Fruit fly (Drosophila melanogaster) whole organism, prepupa: ENCODE data around the gene Cp36.

Experiments used
- Blimp-1 ChIP-seq: fragments of 200-800 bp; sonication (Bioruptor generic); optimal IDR thresholded peaks from 3 replicates; lab custom pipeline; 2017; ENCODE audit warnings: missing biosample characterization, missing genetic modification characterization, mild to moderate bottlenecking, moderate library complexity, missing genetic modification reagents
- CG10631 ChIP-seq: fragments of 200-800 bp; sonication (Bioruptor generic); optimal IDR thresholded peaks from 2 replicates; lab custom pipeline; 2016; ENCODE audit warnings: missing biosample characterization, missing genetic modification characterization
- CG10669 ChIP-seq: fragments of 200-800 bp; sonication (Bioruptor generic); optimal IDR thresholded peaks from 3 replicates; lab custom pipeline; 2018; ENCODE audit warnings: missing biosample characterization, mild to moderate bottlenecking, missing genetic modification characterization, moderate library complexity
- CG11294 ChIP-seq: fragments of 200-800 bp; sonication (Bioruptor generic); IDR thresholded peaks from 2 replicates; pipeline ENCODE4 v1.3.6; 2022; ENCODE audit warnings: missing biosample characterization, missing genetic modification characterization
- CG11762 ChIP-seq: fragments of 200-800 bp; sonication (Bioruptor generic); optimal IDR thresholded peaks from 3 replicates; lab custom pipeline; 2016; ENCODE audit warnings: missing biosample characterization, missing genetic modification characterization; ENCODE audit not compliant: insufficient read depth
- CG11902 ChIP-seq: fragments of 200-800 bp; sonication (Bioruptor generic); optimal IDR thresholded peaks from 3 replicates; lab custom pipeline; 2016; ENCODE audit warnings: missing biosample characterization, missing genetic modification characterization
- CG15336 ChIP-seq: fragments of 200-800 bp; sonication (Bioruptor generic); IDR thresholded peaks from 2 replicates; pipeline ENCODE4 v1.3.6; 2022; ENCODE audit warnings: missing biosample characterization, missing genetic modification characterization
- CG1621 ChIP-seq: fragments of 200-800 bp; sonication (Bioruptor generic); optimal IDR thresholded peaks from 3 replicates; lab custom pipeline; 2018; ENCODE audit warnings: missing biosample characterization, mild to moderate bottlenecking, missing genetic modification characterization
- CG3032 ChIP-seq: fragments of 200-800 bp; optimal IDR thresholded peaks from 2 replicates; lab custom pipeline; 2019; ENCODE audit warnings: missing biosample characterization, mild to moderate bottlenecking, missing genetic modification characterization, moderate library complexity
- CG31627 ChIP-seq: fragments of 200-800 bp; sonication (Bioruptor generic); optimal IDR thresholded peaks from 3 replicates; lab custom pipeline; 2016; ENCODE audit warnings: missing biosample characterization, missing genetic modification characterization
- CG32006 ChIP-seq: fragments of 200-800 bp; sonication (Bioruptor generic); optimal IDR thresholded peaks from 3 replicates; lab custom pipeline; 2017; ENCODE audit warnings: missing biosample characterization, mild to moderate bottlenecking, missing genetic modification characterization
- CG34406 ChIP-seq: fragments of 200-800 bp; sonication (Bioruptor generic); optimal IDR thresholded peaks from 3 replicates; lab custom pipeline; 2016; ENCODE audit warnings: missing biosample characterization, missing genetic modification characterization
- CG3919 ChIP-seq: fragments of 200-800 bp; sonication (Bioruptor generic); optimal IDR thresholded peaks from 3 replicates; lab custom pipeline; 2016; ENCODE audit warnings: missing biosample characterization, missing genetic modification characterization
- CG4318 ChIP-seq: fragments of 200-800 bp; sonication (Bioruptor generic); optimal IDR thresholded peaks from 3 replicates; lab custom pipeline; 2017; ENCODE audit warnings: missing biosample characterization, mild to moderate bottlenecking, missing genetic modification characterization
- CG6163 ChIP-seq: fragments of 200-800 bp; sonication (Bioruptor generic); IDR thresholded peaks from 3 replicates; pipeline ENCODE4 v1.3.6; 2022; ENCODE audit warnings: missing biosample characterization, missing genetic modification characterization
- CG6276 ChIP-seq: fragments of 200-800 bp; sonication (Bioruptor generic); optimal IDR thresholded peaks from 2 replicates; lab custom pipeline; 2017; ENCODE audit warnings: missing biosample characterization, mild to moderate bottlenecking, missing genetic modification characterization
- CG6792 ChIP-seq: fragments of 200-800 bp; sonication (Bioruptor generic); optimal IDR thresholded peaks from 3 replicates; lab custom pipeline; 2016; ENCODE audit warnings: missing biosample characterization, missing genetic modification characterization
- CG6808 ChIP-seq: fragments of 200-800 bp; sonication (Bioruptor generic); optimal IDR thresholded peaks from 3 replicates; lab custom pipeline; 2017; ENCODE audit warnings: missing biosample characterization, missing genetic modification characterization, mild to moderate bottlenecking, moderate library complexity, missing genetic modification reagents
- CG6854 ChIP-seq: fragments of 200-800 bp; sonication (Bioruptor generic); optimal IDR thresholded peaks from 2 replicates; lab custom pipeline; 2017; ENCODE audit warnings: missing biosample characterization, mild to moderate bottlenecking, missing genetic modification characterization
- CG7368 ChIP-seq: fragments of 200-800 bp; sonication (Bioruptor generic); optimal IDR thresholded peaks from 3 replicates; lab custom pipeline; 2016; ENCODE audit warnings: missing biosample characterization, missing genetic modification characterization
- CG8119 ChIP-seq: fragments of 200-800 bp; sonication (Bioruptor generic); IDR thresholded peaks from 3 replicates; pipeline ENCODE4 v1.3.6; 2022; ENCODE audit warnings: missing biosample characterization, missing genetic modification characterization
- CG8319 ChIP-seq: fragments of 200-800 bp; sonication (Bioruptor generic); optimal IDR thresholded peaks from 3 replicates; lab custom pipeline; 2016; ENCODE audit warnings: missing biosample characterization, missing genetic modification characterization
- CG8632 ChIP-seq: fragments of 200-800 bp; sonication (Bioruptor generic); optimal IDR thresholded peaks from 3 replicates; lab custom pipeline; 2016; ENCODE audit warnings: missing biosample characterization, missing genetic modification characterization
- CG9139 ChIP-seq: fragments of 200-800 bp; sonication (Bioruptor generic); optimal IDR thresholded peaks from 3 replicates; lab custom pipeline; 2017; ENCODE audit warnings: missing biosample characterization, mild to moderate bottlenecking, missing genetic modification characterization
- Eip75B ChIP-seq: fragments of 200-800 bp; sonication (Bioruptor generic); optimal IDR thresholded peaks from 3 replicates; lab custom pipeline; 2016; ENCODE audit warnings: missing biosample characterization, missing genetic modification characterization
- Eip78C ChIP-seq: fragments of 200-800 bp; sonication (Bioruptor generic); peaks from one replicate; lab custom pipeline; 2016; ENCODE audit warnings: missing biosample characterization, missing genetic modification characterization
- Ets21C ChIP-seq: fragments of 200-800 bp; sonication (Bioruptor generic); optimal IDR thresholded peaks from 3 replicates; lab custom pipeline; 2016; ENCODE audit warnings: missing biosample characterization, missing genetic modification characterization
- Ets96B ChIP-seq: fragments of 200-800 bp; optimal IDR thresholded peaks from 2 replicates; lab custom pipeline; 2019; ENCODE audit warnings: missing biosample characterization, mild to moderate bottlenecking, missing genetic modification characterization, moderate library complexity
- Gug ChIP-seq: fragments of 200-800 bp; sonication (Bioruptor generic); IDR thresholded peaks from 2 replicates; pipeline ENCODE4 v1.3.6; 2022; ENCODE audit warnings: missing biosample characterization, missing genetic modification characterization
- Hr38 ChIP-seq: sonication (Bioruptor generic); optimal IDR thresholded peaks from 2 replicates; lab custom pipeline; 2016; ENCODE audit warnings: missing biosample characterization, missing genetic modification characterization
- Hr39 ChIP-seq: fragments of 200-800 bp; sonication (Bioruptor generic); optimal IDR thresholded peaks from 2 replicates; lab custom pipeline; 2016; ENCODE audit warnings: missing biosample characterization, missing genetic modification characterization
- Hr4 ChIP-seq: fragments of 200-800 bp; sonication (Bioruptor generic); optimal IDR thresholded peaks from 3 replicates; lab custom pipeline; 2016; ENCODE audit warnings: missing biosample characterization, missing genetic modification characterization
- Lpt ChIP-seq: fragments of 200-800 bp; sonication (Bioruptor generic); optimal IDR thresholded peaks from 3 replicates; lab custom pipeline; 2016; ENCODE audit warnings: missing biosample characterization, missing genetic modification characterization
- OdsH ChIP-seq: fragments of 200-800 bp; sonication (Bioruptor generic); optimal IDR thresholded peaks from 3 replicates; lab custom pipeline; 2016; ENCODE audit warnings: missing biosample characterization, missing genetic modification characterization
- Smox ChIP-seq: fragments of 200-800 bp; sonication (Bioruptor generic); optimal IDR thresholded peaks from 3 replicates; lab custom pipeline; 2016; ENCODE audit warnings: missing biosample characterization, missing genetic modification characterization
- Sox102F ChIP-seq: fragments of 200-800 bp; sonication (Bioruptor generic); optimal IDR thresholded peaks from 2 replicates; lab custom pipeline; 2016; ENCODE audit warnings: missing biosample characterization, mild to moderate bottlenecking, missing genetic modification characterization
- Sox14 ChIP-seq: fragments of 200-800 bp; sonication (Bioruptor generic); optimal IDR thresholded peaks from 3 replicates; lab custom pipeline; 2016; ENCODE audit warnings: missing biosample characterization, missing genetic modification characterization
- Sox15 ChIP-seq: fragments of 200-800 bp; sonication (Bioruptor generic); optimal IDR thresholded peaks from 3 replicates; lab custom pipeline; 2016; ENCODE audit warnings: missing biosample characterization, missing genetic modification characterization
- achi ChIP-seq: fragments of 200-800 bp; sonication (Bioruptor generic); optimal IDR thresholded peaks from 3 replicates; lab custom pipeline; 2016; ENCODE audit warnings: missing biosample characterization, missing genetic modification characterization
- acj6 ChIP-seq: fragments of 200-800 bp; sonication (Bioruptor generic); optimal IDR thresholded peaks from 3 replicates; lab custom pipeline; 2016; ENCODE audit warnings: missing biosample characterization, missing genetic modification characterization
- cyc ChIP-seq: fragments of 200-800 bp; sonication (Bioruptor generic); optimal IDR thresholded peaks from 3 replicates; lab custom pipeline; 2016; ENCODE audit warnings: missing biosample characterization, missing genetic modification characterization
- dac ChIP-seq: fragments of 200-800 bp; sonication (Bioruptor generic); optimal IDR thresholded peaks from 2 replicates; lab custom pipeline; 2017; ENCODE audit warnings: missing biosample characterization, mild to moderate bottlenecking, missing genetic modification characterization
- eg ChIP-seq: fragments of 200-800 bp; sonication (Bioruptor generic); IDR thresholded peaks from 3 replicates; pipeline ENCODE4 v1.3.6; 2022; ENCODE audit warnings: missing biosample characterization, missing genetic modification characterization
- esn ChIP-seq: fragments of 200-800 bp; sonication (Bioruptor generic); optimal IDR thresholded peaks from 2 replicates; lab custom pipeline; 2016; ENCODE audit warnings: missing biosample characterization, mild to moderate bottlenecking, missing genetic modification characterization, moderate library complexity
- fd59A ChIP-seq: fragments of 200-800 bp; sonication (Bioruptor generic); optimal IDR thresholded peaks from 2 replicates; lab custom pipeline; 2017; ENCODE audit warnings: missing biosample characterization, mild to moderate bottlenecking, missing genetic modification characterization, missing genetic modification reagents
- fd85E ChIP-seq: fragments of 200-800 bp; sonication (Bioruptor generic); optimal IDR thresholded peaks from 3 replicates; lab custom pipeline; 2016; ENCODE audit warnings: missing biosample characterization, missing genetic modification characterization
- fkh ChIP-seq: fragments of 200-800 bp; sonication (Bioruptor generic); optimal IDR thresholded peaks from 3 replicates; lab custom pipeline; 2017; ENCODE audit warnings: missing biosample characterization, mild to moderate bottlenecking, missing genetic modification characterization, moderate library complexity
- lz ChIP-seq: fragments of 200-800 bp; sonication (Bioruptor generic); optimal IDR thresholded peaks from 3 replicates; lab custom pipeline; 2016; ENCODE audit warnings: missing biosample characterization, missing genetic modification characterization
- pdm3 ChIP-seq: fragments of 200-800 bp; sonication (Bioruptor generic); optimal IDR thresholded peaks from 3 replicates; lab custom pipeline; 2016; ENCODE audit warnings: missing biosample characterization, missing genetic modification characterization
- salr ChIP-seq, 2 experiments: fragments of 200-800 bp; sonication (Bioruptor generic); optimal IDR thresholded peaks; 3 replicates each; lab custom pipeline; 2016 to 2018; ENCODE audit warnings: missing biosample characterization in 2 of 2, missing genetic modification characterization in 2 of 2, mild to moderate bottlenecking in 1 of 2
- ss ChIP-seq, 2 experiments: fragments of 200-800 bp; sonication (Bioruptor generic); optimal IDR thresholded peaks; 2 replicates in 1 of 2; 3 replicates in 1 of 2; lab custom pipeline; 2017 to 2018; ENCODE audit warnings: mild to moderate bottlenecking in 2 of 2, missing biosample characterization in 2 of 2, missing genetic modification characterization in 2 of 2, moderate library complexity in 1 of 2
- svp ChIP-seq: fragments of 200-800 bp; sonication (Bioruptor generic); peaks from one replicate; lab custom pipeline; 2016; ENCODE audit warnings: missing biosample characterization, missing genetic modification characterization

Gene Cp36

DNA sequence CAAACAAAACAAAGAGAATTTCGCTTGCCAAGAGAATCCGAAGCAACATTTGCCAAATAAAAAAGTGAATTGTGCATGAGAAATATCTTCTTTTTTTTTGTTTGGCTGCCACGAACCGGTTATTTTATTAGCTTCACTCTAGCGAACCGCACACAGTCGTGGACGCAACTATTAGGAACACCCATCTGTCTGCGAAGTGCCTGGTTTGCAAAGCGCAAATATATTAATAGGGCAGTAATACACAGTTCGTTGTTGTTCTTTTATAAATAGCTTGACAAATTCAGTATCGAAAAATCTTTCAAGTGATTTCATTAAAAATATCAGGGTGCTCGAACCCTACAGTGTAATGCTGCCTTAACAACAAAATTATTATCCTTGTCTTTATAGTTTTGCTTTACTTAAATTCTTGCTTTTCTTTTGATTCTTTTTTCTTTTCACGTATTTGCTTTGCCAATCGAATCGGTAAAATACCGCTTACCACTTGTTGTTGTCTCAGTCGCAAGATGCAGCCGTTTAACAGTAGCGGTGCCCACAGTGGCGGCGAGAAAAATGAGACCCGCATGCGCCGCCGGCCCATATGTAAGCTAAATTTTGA, 12.4 kb downstream of the Cp36 start:
- peak; percentile 50 for TF ChIP-seq CG6854 (GFP tag; lab: Kevin White, UChicago)
- TF ChIP-seq svp (GFP tag; lab: Kevin White, UChicago): peak; percentile 81
- peak; percentile 50 for TF ChIP-seq eg
- peak; percentile 51 for TF ChIP-seq Sox102F (GFP tag; lab: Kevin White, UChicago)
- peak; percentile 42 for TF ChIP-seq CG3919 (GFP tag; lab: Kevin White, UChicago)
- TF ChIP-seq CG6808 (GFP tag; lab: Kevin White, UChicago): peak; percentile 25
- no peak for TF ChIP-seq CG10669 (GFP tag; lab: Kevin White, UChicago)
- TF ChIP-seq CG1621: peak; percentile 21
- peak; percentile 55 for TF ChIP-seq CG32006 (GFP tag; lab: Kevin White, UChicago)
- peak; percentile 50 for TF ChIP-seq Hr39
- TF ChIP-seq ss (GFP tag; optimal IDR thresholded peaks at IDR 0.05; lab: Kevin White, UChicago): peak; percentile 61 to 68
- TF ChIP-seq Ets21C (GFP tag; lab: Kevin White, UChicago): peak; percentile 55
- peak; percentile 56 for TF ChIP-seq CG31627 (GFP tag; lab: Kevin White, UChicago)
- TF ChIP-seq Ets96B (tag; lab: Kevin White, UChicago): peak; percentile 47
- TF ChIP-seq Eip75B (GFP tag; lab: Kevin White, UChicago): peak; percentile 19
- peak; percentile 48; the same call in 1 of the 3 replicates for TF ChIP-seq CG8119 (GFP tag; lab: Robert Waterston, UW)
- peak; percentile 70 for TF ChIP-seq Smox
- TF ChIP-seq Sox15 (GFP tag; lab: Kevin White, UChicago): peak; percentile 19
- no peak for TF ChIP-seq CG11762 (GFP tag; lab: Kevin White, UChicago)
- peak; percentile 22 for TF ChIP-seq CG10631 (GFP tag; lab: Kevin White, UChicago)
- TF ChIP-seq Hr38: peak; percentile 20
- peak; percentile 32 for TF ChIP-seq Lpt (GFP tag; lab: Kevin White, UChicago)
- peak; percentile 25 for TF ChIP-seq acj6
- TF ChIP-seq CG15336 (GFP tag; lab: Robert Waterston, UW): no peak; the same call in 1 of the 2 replicates
- peak; percentile 62 for TF ChIP-seq CG3032 (tag; lab: Kevin White, UChicago)
- TF ChIP-seq dac (GFP tag; lab: Kevin White, UChicago): peak; percentile 21
- peak; percentile 29; the same call in 1 of the 2 replicates for TF ChIP-seq Gug (GFP tag; lab: Robert Waterston, UW)
- no peak for TF ChIP-seq CG11902 (GFP tag; lab: Kevin White, UChicago)
- TF ChIP-seq Hr4 (GFP tag; lab: Kevin White, UChicago): peak; percentile 40
- TF ChIP-seq CG8632 (GFP tag; lab: Kevin White, UChicago): peak; percentile 58
- TF ChIP-seq fkh (GFP tag; lab: Kevin White, UChicago): no peak
- peak; percentile 36 for TF ChIP-seq cyc (GFP tag; lab: Kevin White, UChicago)
- TF ChIP-seq achi: peak; percentile 45
- TF ChIP-seq CG8319 (GFP tag; lab: Kevin White, UChicago): peak; percentile 41
- peak in 1 of 2 experiments; percentile 59 for TF ChIP-seq salr (GFP tag; optimal IDR thresholded peaks at IDR 0.05; lab: Kevin White, UChicago)
- TF ChIP-seq Eip78C (GFP tag; lab: Kevin White, UChicago): peak; percentile 85
- TF ChIP-seq CG11294 (GFP tag; lab: Robert Waterston, UW): no peak
- TF ChIP-seq fd59A (GFP tag; lab: Kevin White, UChicago): peak; percentile 27
- TF ChIP-seq fd85E: no peak
- peak; percentile 59 for TF ChIP-seq pdm3 (GFP tag; lab: Kevin White, UChicago)
- TF ChIP-seq CG6276: peak; percentile 65
- peak; percentile 45 for TF ChIP-seq OdsH (GFP tag; lab: Kevin White, UChicago)
- peak; percentile 25 for TF ChIP-seq CG7368 (GFP tag; lab: Kevin White, UChicago)
- TF ChIP-seq CG4318: peak; percentile 4
- TF ChIP-seq CG9139: no peak
- peak; percentile 62 for TF ChIP-seq lz (GFP tag; lab: Kevin White, UChicago)
- no peak for TF ChIP-seq Blimp-1 (GFP tag; lab: Kevin White, UChicago)
- peak; percentile 61 for TF ChIP-seq esn (GFP tag; lab: Kevin White, UChicago)
- TF ChIP-seq Sox14: peak; percentile 51
- TF ChIP-seq CG6163: peak; percentile 59
- peak; percentile 50 for TF ChIP-seq CG6792 (GFP tag; lab: Kevin White, UChicago)
- TF ChIP-seq CG34406 (GFP tag; lab: Kevin White, UChicago): peak; percentile 35
